Worm (Caenorhabditis elegans): Measurements from ENCODE around the gene atg-4.2.

Gene atg-4.2

ce11 chrIV:11636409-11636723, 31.5 kb upstream of the atg-4.2 start, which contains the start of gene F58B3.6 (continued):
- no peak for TF ChIP-seq nhr-76 (tag; optimal IDR thresholded peaks at IDR 0.05)
- no peak for TF ChIP-seq nhr-28 (tag; optimal IDR thresholded peaks at IDR 0.05)
- peak; percentile 53 for TF ChIP-seq rnt-1 (tag; optimal IDR thresholded peaks at IDR 0.05)
- peak; percentile 26 to 65 for TF ChIP-seq lsy-2 (tag; optimal IDR thresholded peaks at IDR 0.05)
- peak; percentile 70 for TF ChIP-seq lin-14 (GFP tag; optimal IDR thresholded peaks at IDR 0.05)
- TF ChIP-seq snpc-4 (tag; optimal IDR thresholded peaks at IDR 0.05), result no peak
- TF ChIP-seq nhr-71 (tag; optimal IDR thresholded peaks at IDR 0.05), result peak; percentile 77
- TF ChIP-seq hlh-17 (GFP tag; optimal IDR thresholded peaks at IDR 0.05; ENCODE audit: borderline replicate concordance), result no peak
- TF ChIP-seq hpl-2 (GFP tag; optimal IDR thresholded peaks at IDR 0.05), result no peak
- no peak for TF ChIP-seq ces-1 (GFP tag; optimal IDR thresholded peaks at IDR 0.05)
- no peak for TF ChIP-seq efl-3 (GFP tag; optimal IDR thresholded peaks at IDR 0.05)
- TF ChIP-seq swsn-7 (tag; optimal IDR thresholded peaks at IDR 0.05), result peak; percentile 6
- peak; percentile 76 for TF ChIP-seq blmp-1 (tag; optimal IDR thresholded peaks at IDR 0.05)
- TF ChIP-seq nhr-19 (GFP tag; conservative IDR thresholded peaks at IDR 0.05), result peak; percentile 77
- TF ChIP-seq efl-1 (optimal IDR thresholded peaks at IDR 0.05), result peak in 1 of 2 experiments; percentile 33
- TF ChIP-seq efl-1 (GFP tag; optimal IDR thresholded peaks at IDR 0.05 in 1 of 2), result peak; percentile 7 to 39
- no peak for TF ChIP-seq pqm-1 (tag; optimal IDR thresholded peaks at IDR 0.05)
- no peak for TF ChIP-seq egl-27 (tag; optimal IDR thresholded peaks at IDR 0.05)
- peak; percentile 66 for TF ChIP-seq ztf-4 (tag; optimal IDR thresholded peaks at IDR 0.05)
- TF ChIP-seq lin-15B (tag; optimal IDR thresholded peaks at IDR 0.05), result no peak
- peak; percentile 73 for TF ChIP-seq mep-1 (tag; optimal IDR thresholded peaks at IDR 0.05)
- TF ChIP-seq lin-39 (tag; optimal IDR thresholded peaks at IDR 0.05), result no peak
- TF ChIP-seq pag-3 (tag; optimal IDR thresholded peaks at IDR 0.05; ENCODE audit: borderline replicate concordance, insufficient read depth), result no peak
- no peak for TF ChIP-seq nhr-77 (tag; optimal IDR thresholded peaks at IDR 0.05)
- TF ChIP-seq nhr-90 (tag; optimal IDR thresholded peaks at IDR 0.05; ENCODE audit: poor library complexity), result peak; percentile 30
- TF ChIP-seq unc-130 (tag; optimal IDR thresholded peaks at IDR 0.05), result peak; percentile 54
- TF ChIP-seq unc-62 (GFP tag; optimal IDR thresholded peaks at IDR 0.05), result no peak
- TF ChIP-seq C04F5.9 (tag; optimal IDR thresholded peaks at IDR 0.05), result no peak
- TF ChIP-seq unc-86 (tag; optimal IDR thresholded peaks at IDR 0.05), result no peak
- peak; percentile 22 to 71 for TF ChIP-seq lin-35 (GFP tag; optimal IDR thresholded peaks at IDR 0.05)
- TF ChIP-seq ceh-8 (GFP tag; optimal IDR thresholded peaks at IDR 0.05), result no peak
- TF ChIP-seq pax-3 (tag; optimal IDR thresholded peaks at IDR 0.05), result no peak
- no peak for TF ChIP-seq grh-1 (GFP tag; IDR thresholded peaks at IDR 0.05)
- no peak for TF ChIP-seq zag-1 (tag; optimal IDR thresholded peaks at IDR 0.05)
- no peak for TF ChIP-seq ceh-82 (tag; optimal IDR thresholded peaks at IDR 0.05)
- no peak for TF ChIP-seq nhr-237 (tag; optimal IDR thresholded peaks at IDR 0.05)
- TF ChIP-seq lin-13 (GFP tag; optimal IDR thresholded peaks at IDR 0.05), result no peak
- TF ChIP-seq ets-5 (GFP tag; IDR thresholded peaks at IDR 0.05), result no peak
- no peak for TF ChIP-seq unc-98 (GFP tag; IDR thresholded peaks at IDR 0.05)
- TF ChIP-seq sptf-1 (tag; optimal IDR thresholded peaks at IDR 0.05), result no peak
- no peak for TF ChIP-seq fkh-4 (tag; optimal IDR thresholded peaks at IDR 0.05; ENCODE audit: borderline replicate concordance)
- no peak for TF ChIP-seq ceh-63 (GFP tag; optimal IDR thresholded peaks at IDR 0.05)
- TF ChIP-seq mab-9 (GFP tag; IDR thresholded peaks at IDR 0.05), result no peak
- TF ChIP-seq fkh-10 (GFP tag; optimal IDR thresholded peaks at IDR 0.05), result no peak
- no peak for TF ChIP-seq zip-4 (GFP tag; optimal IDR thresholded peaks at IDR 0.05)
- no peak for TF ChIP-seq alr-1 (tag; optimal IDR thresholded peaks at IDR 0.05; ENCODE audit: borderline replicate concordance)
- TF ChIP-seq lir-3 (tag; optimal IDR thresholded peaks at IDR 0.05; ENCODE audit: poor library complexity), result peak; percentile 54
- no peak for TF ChIP-seq nhr-47 (tag; optimal IDR thresholded peaks at IDR 0.05)
- TF ChIP-seq xbp-1 (tag; optimal IDR thresholded peaks at IDR 0.05), result peak; percentile 10

All from whole organism, L1 larva.